Fruit fly (Drosophila melanogaster): ENCODE results near the gene Sugb.

Gene Sugb

dm6 chr3L:11648410-11648809, 35.4 kb upstream of the Sugb start, which contains the start of the genes RIOK1 and Polr3H (continued):
- TF ChIP-seq klu (GFP tag; IDR thresholded peaks at IDR 0.05): 0 out of 2 replicates have a peak, but pooled peaks have one; percentile 28
- peak; percentile 68 for TF ChIP-seq ab (GFP tag; optimal IDR thresholded peaks at IDR 0.05)
- TF ChIP-seq CG10366 (GFP tag; IDR thresholded peaks at IDR 0.05): peak; percentile 67
- TF ChIP-seq CG32532 (GFP tag; IDR thresholded peaks at IDR 0.05): peak; percentile 78
- no peak for TF ChIP-seq bowl (GFP tag; IDR thresholded peaks at IDR 0.05)
- no peak for TF ChIP-seq Tbp (GFP tag; optimal IDR thresholded peaks at IDR 0.05)
- TF ChIP-seq tgo (GFP tag; IDR thresholded peaks at IDR 0.05): peak; percentile 74
- peak; percentile 98 for TF ChIP-seq dm (GFP tag; optimal IDR thresholded peaks at IDR 0.05)
- no peak for TF ChIP-seq CG4328 (GFP tag; optimal IDR thresholded peaks at IDR 0.05)
- TF ChIP-seq Dek (tag; optimal IDR thresholded peaks at IDR 0.05): no peak
- TF ChIP-seq vfl (GFP tag; optimal IDR thresholded peaks at IDR 0.05): peak; percentile 59
- TF ChIP-seq z (GFP tag; IDR thresholded peaks at IDR 0.05): no peak
- no peak for TF ChIP-seq CG1603 (tag; optimal IDR thresholded peaks at IDR 0.05)
- TF ChIP-seq CG33213 (GFP tag; optimal IDR thresholded peaks at IDR 0.05): peak; percentile 72
- peak; percentile 63 for TF ChIP-seq Hmr (GFP tag; optimal IDR thresholded peaks at IDR 0.05)
- peak; percentile 75 for TF ChIP-seq pzg (GFP tag; optimal IDR thresholded peaks at IDR 0.05)
- peak; percentile 43; the same call in 1 of the 3 replicates for TF ChIP-seq ken (GFP tag; IDR thresholded peaks at IDR 0.05)
- TF ChIP-seq CG11085 (GFP tag; IDR thresholded peaks at IDR 0.05): no peak
- peak; percentile 85 for TF ChIP-seq Hsf (GFP tag; optimal IDR thresholded peaks at IDR 0.05)
- TF ChIP-seq CG5180 (GFP tag; optimal IDR thresholded peaks at IDR 0.05): no peak
- no peak for TF ChIP-seq CG8281 (tag; optimal IDR thresholded peaks at IDR 0.05)
- TF ChIP-seq fd96Cb (tag; optimal IDR thresholded peaks at IDR 0.05): peak; percentile 35
- peak; percentile 55; the same call in 1 of the 3 replicates for TF ChIP-seq CG11456 (GFP tag; IDR thresholded peaks at IDR 0.05)
- TF ChIP-seq kah (GFP tag; optimal IDR thresholded peaks at IDR 0.05): no peak
- peak; percentile 79 for TF ChIP-seq Dip3 (GFP tag; optimal IDR thresholded peaks at IDR 0.05)
- TF ChIP-seq lmd (GFP tag; IDR thresholded peaks at IDR 0.05): peak; percentile 64
- TF ChIP-seq Oli (tag; optimal IDR thresholded peaks at IDR 0.05): no peak
- TF ChIP-seq fu2 (GFP tag; optimal IDR thresholded peaks at IDR 0.05): peak; percentile 66
- TF ChIP-seq CG3847 (GFP tag; IDR thresholded peaks at IDR 0.05): no peak; the same call in 1 of the 2 replicates
- no peak for TF ChIP-seq HHEX (GFP tag; optimal IDR thresholded peaks at IDR 0.05)
- 0 out of 3 replicates have a peak, but pooled peaks have one; percentile 20 for TF ChIP-seq CG2199 (GFP tag; IDR thresholded peaks at IDR 0.05)
- no peak for TF ChIP-seq CG34224 (GFP tag; IDR thresholded peaks at IDR 0.05; ENCODE audit: partially characterized antibody)
- peak; percentile 82 for TF ChIP-seq CG9797 (GFP tag; optimal IDR thresholded peaks at IDR 0.05)
- TF ChIP-seq CG3838 (GFP tag; optimal IDR thresholded peaks at IDR 0.05): peak; percentile 34
- TF ChIP-seq CG3726 (GFP tag; IDR thresholded peaks at IDR 0.05): no peak
- TF ChIP-seq HLH54F (GFP tag; optimal IDR thresholded peaks at IDR 0.05): peak; percentile 80
- no peak for TF ChIP-seq croc (GFP tag; conservative IDR thresholded peaks at IDR 0.05)
- TF ChIP-seq pros (GFP tag; optimal IDR thresholded peaks at IDR 0.05): no peak
- no peak for TF ChIP-seq Dfd (GFP tag; optimal IDR thresholded peaks at IDR 0.05)
- peak; percentile 74 for TF ChIP-seq H2.0 (GFP tag; IDR thresholded peaks at IDR 0.05)
- no peak for TF ChIP-seq CG15269 (tag; optimal IDR thresholded peaks at IDR 0.05)
- TF ChIP-seq D19A (tag; optimal IDR thresholded peaks at IDR 0.05): no peak
- no peak for TF ChIP-seq nerfin-1 (tag; optimal IDR thresholded peaks at IDR 0.05)
- TF ChIP-seq wdn (GFP tag; IDR thresholded peaks at IDR 0.05): 0 out of 2 replicates have a peak, but pooled peaks have one; percentile 5
- TF ChIP-seq caup (GFP tag; optimal IDR thresholded peaks at IDR 0.05; ENCODE audit: severe bottlenecking): no peak
- TF ChIP-seq kay (GFP tag; optimal IDR thresholded peaks at IDR 0.05): no peak
- no peak for TF ChIP-seq Sox100B (GFP tag; optimal IDR thresholded peaks at IDR 0.05)
- TF ChIP-seq nau (GFP tag; optimal IDR thresholded peaks at IDR 0.05): no peak
- TF ChIP-seq gfzf (GFP tag; optimal IDR thresholded peaks at IDR 0.05): peak; percentile 62
- peak; percentile 34 for TF ChIP-seq ewg (GFP tag; optimal IDR thresholded peaks at IDR 0.05)
- no peak for TF ChIP-seq CG7745 (tag; optimal IDR thresholded peaks at IDR 0.05)

All from whole organism, embryonic.